Worm (Caenorhabditis elegans): ENCODE data around the gene T09F3.2.
A peak's percentile ranks its signal among the peaks of the same experiment; 100 is the strongest.

The T09F3.2 gene

DNA sequence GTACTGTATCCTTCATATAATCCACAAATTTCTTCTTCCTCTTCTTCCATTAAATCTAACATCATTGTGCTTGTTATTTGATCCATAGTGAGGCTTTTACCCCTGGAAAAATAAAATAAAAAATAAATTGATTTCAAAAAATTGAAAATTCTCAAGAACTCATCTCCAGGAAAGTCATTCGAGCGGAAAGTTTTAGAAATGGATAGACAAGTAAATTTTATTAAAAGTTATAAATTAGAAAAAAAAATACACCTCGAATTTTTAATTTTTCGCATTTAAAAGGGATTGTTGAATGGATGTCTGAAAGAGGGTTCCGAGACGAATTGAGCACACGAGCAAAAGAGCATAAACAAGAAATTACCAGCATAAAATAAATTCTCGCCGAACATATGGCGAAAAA is 31.0 kb downstream of the T09F3.2 start, which contains the start of gene frpr-21:
TSS of gene frpr-21 (minus strand) at position 101 of the 400 bp plus-strand sequence.
- TF ChIP-seq saeg-2 (GFP tag; IDR thresholded peaks at IDR 0.05) (no peak), nhr-237 (tag; optimal IDR thresholded peaks at IDR 0.05) (no peak), nhr-42 (GFP tag; IDR thresholded peaks at IDR 0.05) (no peak), dve-1 (tag; optimal IDR thresholded peaks at IDR 0.05; ENCODE audit: insufficient read depth) (no peak), lin-39 (tag; optimal IDR thresholded peaks at IDR 0.05) (no peak), mxl-3 (GFP tag; optimal IDR thresholded peaks at IDR 0.05) (no peak), F37D6.2 (tag; optimal IDR thresholded peaks at IDR 0.05) (no peak), ceh-44 (GFP tag; IDR thresholded peaks at IDR 0.05) (no peak), pqm-1 (tag; optimal IDR thresholded peaks at IDR 0.05) (no peak), mdt-29 (GFP tag; IDR thresholded peaks at IDR 0.05) (no peak), T26A8.4 (GFP tag; IDR thresholded peaks at IDR 0.05) (no peak), ces-1 (GFP tag; optimal IDR thresholded peaks at IDR 0.05) (no peak), aha-1 (tag) (no peak), nhr-10 (tag; optimal IDR thresholded peaks at IDR 0.05) (no peak), jun-1 (tag; optimal IDR thresholded peaks at IDR 0.05) (no peak), spr-3 (GFP tag; optimal IDR thresholded peaks at IDR 0.05) (no peak), Y75B8A.6 (GFP tag; IDR thresholded peaks at IDR 0.05) (no peak), nhr-6 (tag; optimal IDR thresholded peaks at IDR 0.05) (no peak)

DNA sequence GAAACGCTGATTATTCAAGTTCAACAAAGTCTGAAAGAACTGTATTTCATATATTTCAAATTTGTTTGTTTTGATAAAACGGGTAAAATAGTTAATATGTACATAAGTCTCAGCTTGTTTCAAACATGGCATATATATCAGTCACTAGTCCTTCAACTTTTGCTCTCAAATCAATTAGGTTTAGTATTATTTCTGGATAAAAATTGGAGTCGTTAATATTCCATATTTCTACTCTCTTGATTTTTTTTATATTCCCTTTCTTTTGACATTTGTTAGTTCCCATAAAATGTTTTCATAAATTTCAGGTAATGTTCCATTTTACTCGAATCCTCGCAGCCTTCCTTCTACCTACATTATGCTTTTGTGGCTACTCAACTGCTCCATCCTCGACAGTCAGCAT is 44.9 kb downstream of the T09F3.2 start, which contains the start of gene cut-4:
TSS of gene cut-4 (plus strand) at position 301 of the 400 bp plus-strand sequence.
- no peak for TF ChIP-seq daf-19 (GFP tag; conservative IDR thresholded peaks at IDR 0.05)
- TF ChIP-seq R02D3.7 (tag; optimal IDR thresholded peaks at IDR 0.05): no peak
- TF ChIP-seq dve-1 (tag; optimal IDR thresholded peaks at IDR 0.05; ENCODE audit: insufficient read depth): no peak
- no peak for TF ChIP-seq F26F4.8 (GFP tag; conservative IDR thresholded peaks at IDR 0.05)
- TF ChIP-seq dmd-6 (GFP tag; IDR thresholded peaks at IDR 0.05): no peak
- no peak for TF ChIP-seq mep-1 (tag; optimal IDR thresholded peaks at IDR 0.05)
- TF ChIP-seq ceh-82 (tag; optimal IDR thresholded peaks at IDR 0.05): no peak
- no peak for TF ChIP-seq F49E8.2 (tag; optimal IDR thresholded peaks at IDR 0.05; ENCODE audit: borderline replicate concordance)
- no peak for TF ChIP-seq madf-5 (GFP tag; IDR thresholded peaks at IDR 0.05)
- no peak for TF ChIP-seq ztf-7 (tag; optimal IDR thresholded peaks at IDR 0.05)
- no peak for TF ChIP-seq nhr-10 (tag; optimal IDR thresholded peaks at IDR 0.05)
- TF ChIP-seq vab-7 (GFP tag; IDR thresholded peaks at IDR 0.05): no peak
- TF ChIP-seq skn-1 (tag; optimal IDR thresholded peaks at IDR 0.05): no peak
- no peak for TF ChIP-seq nhr-6 (tag; optimal IDR thresholded peaks at IDR 0.05)
- no peak for TF ChIP-seq dpl-1 (GFP tag; optimal IDR thresholded peaks at IDR 0.05)
- TF ChIP-seq spr-3 (GFP tag; optimal IDR thresholded peaks at IDR 0.05): no peak
- TF ChIP-seq lin-13 (GFP tag; optimal IDR thresholded peaks at IDR 0.05): no peak
- TF ChIP-seq aly-2 (tag; optimal IDR thresholded peaks at IDR 0.05): no peak
- TF ChIP-seq pqm-1 (tag; optimal IDR thresholded peaks at IDR 0.05): no peak
- TF ChIP-seq Y48G9A.11 (GFP tag; IDR thresholded peaks at IDR 0.05): no peak

DNA sequence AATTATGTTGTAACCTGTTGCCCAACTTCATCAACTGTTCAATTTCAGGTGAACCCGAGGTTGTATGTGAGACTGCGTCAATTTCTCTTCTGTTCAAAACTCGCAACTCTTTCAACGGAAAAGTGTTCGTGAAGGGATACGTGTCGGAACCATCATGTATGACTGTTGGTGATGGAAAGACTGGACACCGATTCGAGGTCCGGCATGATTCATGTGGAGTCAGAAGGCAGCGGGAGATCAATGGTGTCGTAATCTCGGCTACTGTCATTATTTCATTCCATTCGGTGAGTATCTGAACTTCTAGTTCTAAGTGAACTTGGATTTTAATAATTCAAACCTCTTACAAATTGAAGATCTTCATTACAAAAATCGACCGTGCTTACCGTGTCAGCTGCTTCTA is 46.9 kb downstream of the T09F3.2 start:
- TF ChIP-seq aha-1 (tag) (peak; percentile 94), hlh-11 (tag; optimal IDR thresholded peaks at IDR 0.05) (no peak)

DNA sequence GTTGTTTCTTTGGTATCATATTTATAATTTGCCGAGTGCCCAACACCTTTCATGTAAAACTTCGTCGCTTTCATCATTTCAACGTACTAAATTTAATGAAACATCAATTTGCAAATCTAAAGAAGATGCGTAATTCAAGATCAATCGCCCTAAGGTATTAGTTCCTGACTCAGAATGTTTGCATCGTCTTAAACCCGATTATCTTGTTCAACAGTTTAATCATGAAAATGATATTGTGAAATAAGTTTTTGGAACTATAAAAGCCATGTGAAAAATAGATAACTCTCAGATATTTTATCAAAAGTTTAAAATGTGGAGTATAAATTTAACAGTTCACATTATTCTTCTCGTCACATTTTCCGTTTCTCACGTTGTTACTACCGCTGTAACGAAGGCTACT is 49.0 kb downstream of the T09F3.2 start, which contains the start of gene E04D5.4:
TSS of gene E04D5.4 (plus strand) at position 301 of the 400 bp plus-strand sequence.
- TF ChIP-seq dpl-1 (GFP tag; optimal IDR thresholded peaks at IDR 0.05): no peak
- no peak for TF ChIP-seq zag-1 (tag; optimal IDR thresholded peaks at IDR 0.05)
- no peak for TF ChIP-seq gei-8 (GFP tag; optimal IDR thresholded peaks at IDR 0.05)
- TF ChIP-seq lin-15B (tag; optimal IDR thresholded peaks at IDR 0.05): no peak
- TF ChIP-seq nhr-25 (tag; optimal IDR thresholded peaks at IDR 0.05; ENCODE audit: borderline replicate concordance, insufficient read depth): no peak
- TF ChIP-seq lim-7 (GFP tag; IDR thresholded peaks at IDR 0.05): no peak
- TF ChIP-seq madf-5 (GFP tag; IDR thresholded peaks at IDR 0.05): no peak
- TF ChIP-seq nhr-41 (GFP tag; IDR thresholded peaks at IDR 0.05): no peak
- no peak for TF ChIP-seq ceh-28 (tag; optimal IDR thresholded peaks at IDR 0.05)
- no peak for TF ChIP-seq dmd-6 (GFP tag; IDR thresholded peaks at IDR 0.05)
- no peak for TF ChIP-seq fos-1 (tag; optimal IDR thresholded peaks at IDR 0.05)
- TF ChIP-seq nhr-76 (tag; optimal IDR thresholded peaks at IDR 0.05): no peak
- TF ChIP-seq fkh-10 (GFP tag; optimal IDR thresholded peaks at IDR 0.05): no peak

Measured in whole organism, L4 larva.